Worm (Caenorhabditis elegans) whole organism, L2 larva: Measurements from ENCODE around the gene F08F1.9.

Experiments used
- C34F6.9 ChIP-seq: fragments of 150-350 bp; optimal IDR thresholded peaks from 2 replicates; lab custom pipeline; 2014; ENCODE audit warnings: missing biosample characterization, missing genetic modification characterization
- F13H6.1 ChIP-seq: sonication (generic microtip); optimal IDR thresholded peaks from 2 replicates; lab custom pipeline; 2016; ENCODE audit warnings: missing genetic modification characterization, missing compliant biosample characterization
- R02D3.7 ChIP-seq: fragments of 150-350 bp; optimal IDR thresholded peaks from 2 replicates; lab custom pipeline; 2014; ENCODE audit warnings: missing biosample characterization, missing genetic modification characterization
- Y55F3AM.14 ChIP-seq: fragments of 200-800 bp; sonication (Bioruptor generic); optimal IDR thresholded peaks from 2 replicates; lab custom pipeline; 2018; ENCODE audit warnings: mild to moderate bottlenecking, missing genetic modification characterization, missing compliant biosample characterization
- ZK546.5 ChIP-seq: sonication (generic microtip); optimal IDR thresholded peaks from 2 replicates; lab custom pipeline; 2017; ENCODE audit warnings: missing biosample characterization, missing genetic modification characterization
- alr-1 ChIP-seq: fragments of 150-350 bp; optimal IDR thresholded peaks from 2 replicates; lab custom pipeline; 2014; ENCODE audit warnings: missing biosample characterization, missing genetic modification characterization
- aly-2 ChIP-seq: fragments of 150-350 bp; optimal IDR thresholded peaks from 2 replicates; lab custom pipeline; 2014; ENCODE audit warnings: missing biosample characterization, missing genetic modification characterization
- ama-1 ChIP-seq: fragments of 150-350 bp; optimal IDR thresholded peaks from 2 replicates; lab custom pipeline; 2018; ENCODE audit warnings: inconsistent platforms
- blmp-1 ChIP-seq: sonication (generic microtip); optimal IDR thresholded peaks from 2 replicates; lab custom pipeline; 2017; ENCODE audit warnings: missing genetic modification characterization, mild to moderate bottlenecking, missing compliant biosample characterization, antibody characterized with exemption, moderate library complexity; ENCODE audit not compliant: insufficient read depth
- ceh-16 ChIP-seq: fragments of 150-350 bp; optimal IDR thresholded peaks from 2 replicates; lab custom pipeline; 2014; ENCODE audit warnings: missing biosample characterization, missing genetic modification characterization
- ceh-82 ChIP-seq: fragments of 150-350 bp; optimal IDR thresholded peaks from 2 replicates; lab custom pipeline; 2014; ENCODE audit warnings: missing biosample characterization, missing genetic modification characterization
- crh-2 ChIP-seq: sonication (generic microtip); optimal IDR thresholded peaks from 2 replicates; lab custom pipeline; 2017; ENCODE audit warnings: missing biosample characterization, missing genetic modification characterization
- dmd-4 ChIP-seq: sonication (generic microtip); optimal IDR thresholded peaks from 2 replicates; lab custom pipeline; 2017; ENCODE audit warnings: missing biosample characterization, missing genetic modification characterization
- egl-27 ChIP-seq: sonication (generic microtip); optimal IDR thresholded peaks from 3 replicates; lab custom pipeline; 2017; ENCODE audit warnings: missing biosample characterization, missing genetic modification reagents, missing genetic modification characterization
- elt-1 ChIP-seq: fragments of 150-350 bp; optimal IDR thresholded peaks from 2 replicates; lab custom pipeline; 2014; ENCODE audit warnings: missing biosample characterization, missing genetic modification characterization
- elt-3 ChIP-seq: sonication (generic microtip); optimal IDR thresholded peaks from 2 replicates; lab custom pipeline; 2017; ENCODE audit warnings: missing biosample characterization, missing genetic modification characterization
- fos-1 ChIP-seq: fragments of 150-350 bp; optimal IDR thresholded peaks from 2 replicates; lab custom pipeline; 2014; ENCODE audit warnings: missing biosample characterization, missing genetic modification characterization
- gmeb-1 ChIP-seq: fragments of 150-350 bp; optimal IDR thresholded peaks from 2 replicates; lab custom pipeline; 2014; ENCODE audit warnings: missing biosample characterization, missing genetic modification characterization
- lin-11 ChIP-seq: fragments of 150-350 bp; sonication (generic microtip); optimal IDR thresholded peaks from 2 replicates; lab custom pipeline; 2014; ENCODE audit warnings: missing biosample characterization, missing genetic modification characterization, inconsistent platforms, mixed read lengths
- lin-13 ChIP-seq: fragments of 150-350 bp; optimal IDR thresholded peaks from 2 replicates; lab custom pipeline; 2014; ENCODE audit warnings: missing biosample characterization, missing genetic modification reagents, missing genetic modification characterization
- lin-39 ChIP-seq: fragments of 150-350 bp; optimal IDR thresholded peaks from 2 replicates; lab custom pipeline; 2014; ENCODE audit warnings: missing biosample characterization, missing genetic modification reagents, missing genetic modification characterization
- lsy-2 ChIP-seq, 2 experiments: fragments of 150-350 bp in 1 of 2; sonication (generic microtip) in 1 of 2; optimal IDR thresholded peaks; 2 replicates each; lab custom pipeline; 2014 to 2017; ENCODE audit warnings: missing biosample characterization in 2 of 2, missing genetic modification characterization in 2 of 2
- mab-5 ChIP-seq: fragments of 150-350 bp; optimal IDR thresholded peaks from 2 replicates; lab custom pipeline; 2014; ENCODE audit warnings: missing biosample characterization, missing genetic modification characterization
- mbf-1 ChIP-seq: sonication (generic microtip); optimal IDR thresholded peaks from 2 replicates; lab custom pipeline; 2017; ENCODE audit warnings: missing biosample characterization, missing genetic modification characterization
- mdl-1 ChIP-seq, 2 experiments: fragments of 150-350 bp in 1 of 2; sonication (generic microtip) in 1 of 2; optimal IDR thresholded peaks; 2 replicates each; lab custom pipeline; 2017; ENCODE audit warnings: missing biosample characterization in 2 of 2, missing genetic modification characterization in 2 of 2
- nhr-10 ChIP-seq: sonication (generic microtip); optimal IDR thresholded peaks from 2 replicates; lab custom pipeline; 2017; ENCODE audit warnings: missing biosample characterization, missing genetic modification characterization
- nhr-11 ChIP-seq: fragments of 150-350 bp; optimal IDR thresholded peaks from 2 replicates; lab custom pipeline; 2014; ENCODE audit warnings: missing biosample characterization, missing genetic modification characterization
- nhr-12 ChIP-seq: fragments of 150-350 bp; optimal IDR thresholded peaks from 2 replicates; lab custom pipeline; 2014; ENCODE audit warnings: missing biosample characterization, missing genetic modification characterization
- nhr-129 ChIP-seq: fragments of 150-350 bp; optimal IDR thresholded peaks from 2 replicates; lab custom pipeline; 2014; ENCODE audit warnings: missing biosample characterization, missing genetic modification characterization
- nhr-21 ChIP-seq: fragments of 150-350 bp; optimal IDR thresholded peaks from 2 replicates; lab custom pipeline; 2014; ENCODE audit warnings: missing biosample characterization, missing genetic modification characterization
- nhr-23 ChIP-seq: fragments of 150-350 bp; optimal IDR thresholded peaks from 2 replicates; lab custom pipeline; 2014; ENCODE audit warnings: missing biosample characterization, missing genetic modification reagents, missing genetic modification characterization
- nhr-237 ChIP-seq: fragments of 150-350 bp; optimal IDR thresholded peaks from 2 replicates; lab custom pipeline; 2014; ENCODE audit warnings: missing biosample characterization, missing genetic modification characterization
- nhr-25 ChIP-seq: fragments of 150-350 bp; sonication (generic microtip); optimal IDR thresholded peaks from 3 replicates; lab custom pipeline; 2014; ENCODE audit warnings: missing biosample characterization, missing genetic modification characterization
- nhr-6 ChIP-seq: fragments of 150-350 bp; optimal IDR thresholded peaks from 2 replicates; lab custom pipeline; 2014; ENCODE audit warnings: missing biosample characterization, missing genetic modification characterization
- nhr-77 ChIP-seq: fragments of 150-350 bp; optimal IDR thresholded peaks from 2 replicates; lab custom pipeline; 2014; ENCODE audit warnings: missing biosample characterization, missing genetic modification characterization
- peb-1 ChIP-seq: fragments of 150-350 bp; optimal IDR thresholded peaks from 2 replicates; lab custom pipeline; 2014; ENCODE audit warnings: missing biosample characterization, missing genetic modification characterization
- sem-4 ChIP-seq: fragments of 150-350 bp; optimal IDR thresholded peaks from 2 replicates; lab custom pipeline; 2014; ENCODE audit warnings: missing biosample characterization, missing genetic modification reagents, missing genetic modification characterization
- skn-1 ChIP-seq: sonication (generic microtip); optimal IDR thresholded peaks from 2 replicates; lab custom pipeline; 2017; ENCODE audit warnings: missing biosample characterization, missing genetic modification characterization
- sma-3 ChIP-seq: sonication (generic microtip); optimal IDR thresholded peaks from 2 replicates; lab custom pipeline; 2016; ENCODE audit warnings: missing genetic modification reagents, missing genetic modification characterization, missing compliant biosample characterization
- sma-9 ChIP-seq, 2 experiments: fragments of 150-350 bp in 1 of 2; sonication (generic microtip) in 1 of 2; optimal IDR thresholded peaks; 2 replicates each; lab custom pipeline; 2014 to 2016; ENCODE audit warnings: missing genetic modification characterization in 2 of 2, mild to moderate bottlenecking in 1 of 2, missing biosample characterization in 1 of 2, missing compliant biosample characterization in 1 of 2, missing genetic modification reagents in 1 of 2, moderate library complexity in 1 of 2
- snpc-4 ChIP-seq: fragments of 150-350 bp; optimal IDR thresholded peaks from 2 replicates; lab custom pipeline; 2014; ENCODE audit warnings: missing biosample characterization, missing genetic modification characterization
- unc-39 ChIP-seq: fragments of 150-350 bp; optimal IDR thresholded peaks from 2 replicates; lab custom pipeline; 2014; ENCODE audit warnings: missing biosample characterization, missing genetic modification characterization
- unc-55 ChIP-seq: fragments of 150-350 bp; sonication (generic microtip); optimal IDR thresholded peaks from 3 replicates; lab custom pipeline; 2014; ENCODE audit warnings: missing biosample characterization, missing genetic modification reagents, missing genetic modification characterization
- unc-62 ChIP-seq: fragments of 150-350 bp; optimal IDR thresholded peaks from 2 replicates; lab custom pipeline; 2014; ENCODE audit warnings: missing biosample characterization, missing genetic modification reagents, missing genetic modification characterization
- zag-1 ChIP-seq: fragments of 150-350 bp; optimal IDR thresholded peaks from 2 replicates; lab custom pipeline; 2014; ENCODE audit warnings: missing biosample characterization, missing genetic modification characterization
- ztf-1 ChIP-seq: fragments of 200-800 bp; sonication (Bioruptor generic); conservative IDR thresholded peaks from 2 replicates; pipeline ENCODE4 v1.3.6; 2022; ENCODE audit warnings: missing genetic modification characterization, missing compliant biosample characterization
- ztf-11 ChIP-seq: sonication (generic microtip); optimal IDR thresholded peaks from 2 replicates; lab custom pipeline; 2017; ENCODE audit warnings: missing biosample characterization, missing genetic modification characterization
- ztf-4 ChIP-seq: fragments of 150-350 bp; optimal IDR thresholded peaks from 2 replicates; lab custom pipeline; 2014; ENCODE audit warnings: missing biosample characterization, missing genetic modification characterization

F08F1.9 gene

DNA sequence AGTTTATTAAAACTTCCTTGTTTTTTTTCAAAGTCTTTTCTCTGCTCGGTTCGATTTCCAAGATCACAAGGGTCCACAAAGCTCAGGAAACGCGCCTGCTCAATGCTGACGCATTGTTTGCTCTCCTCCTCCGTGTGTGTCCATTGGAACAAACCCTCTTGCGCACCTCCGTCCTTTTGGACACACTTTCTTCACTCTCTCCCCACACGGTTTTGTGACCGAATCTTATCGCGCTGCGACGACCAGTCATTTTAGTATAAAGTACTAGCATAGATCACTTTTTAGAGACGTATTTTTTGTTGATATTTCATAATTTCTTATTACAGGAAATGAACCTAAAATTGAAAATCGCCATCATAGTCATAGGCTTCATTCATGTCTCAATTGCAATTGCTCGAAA is 42.4 kb downstream of the F08F1.9 start:
- no peak for TF ChIP-seq snpc-4 (tag; lab: Kevin White, UChicago)
- peak; percentile 84 for TF ChIP-seq sma-9 (GFP tag; optimal IDR thresholded peaks at IDR 0.05; lab: Kevin White, UChicago)
- TF ChIP-seq sma-9 (tag; optimal IDR thresholded peaks at IDR 0.05; lab: Kevin White, UChicago) = no peak
- peak; percentile 33 for TF ChIP-seq mab-5 (tag; lab: Kevin White, UChicago)
- TF ChIP-seq nhr-23 (tag; lab: Kevin White, UChicago) = no peak
- TF ChIP-seq mdl-1 (tag; optimal IDR thresholded peaks at IDR 0.05; lab: Kevin White, UChicago) = peak in 1 of 2 experiments; percentile 19
- TF ChIP-seq zag-1 (tag; lab: Kevin White, UChicago) = peak; percentile 11
- no peak for TF ChIP-seq unc-62 (GFP tag; lab: Kevin White, UChicago)
- TF ChIP-seq lin-13 (GFP tag; lab: Kevin White, UChicago) = peak; percentile 74
- TF ChIP-seq C34F6.9 = peak; percentile 80
- TF ChIP-seq blmp-1 (tag; lab: Kevin White, UChicago) = no peak
- TF ChIP-seq nhr-6 (tag; lab: Kevin White, UChicago) = peak; percentile 36
- peak; percentile 67 for TF ChIP-seq crh-2 (tag; lab: Kevin White, UChicago)
- TF ChIP-seq R02D3.7 (tag; lab: Kevin White, UChicago) = no peak
- TF ChIP-seq ztf-11 (tag; lab: Kevin White, UChicago) = no peak
- TF ChIP-seq ceh-16 (tag; lab: Kevin White, UChicago) = no peak
- no peak for TF ChIP-seq nhr-12 (tag; lab: Kevin White, UChicago)
- no peak for TF ChIP-seq ztf-1
- TF ChIP-seq alr-1 (tag; lab: Kevin White, UChicago) = no peak
- TF ChIP-seq mbf-1 (tag; lab: Kevin White, UChicago) = no peak
- TF ChIP-seq unc-55 (GFP tag; lab: Kevin White, UChicago) = peak; percentile 88
- TF ChIP-seq peb-1 (tag; lab: Kevin White, UChicago) = no peak
- TF ChIP-seq gmeb-1 (tag; lab: Kevin White, UChicago) = peak; percentile 77
- TF ChIP-seq dmd-4 (tag; lab: Kevin White, UChicago) = no peak
- TF ChIP-seq nhr-10 = peak; percentile 34
- peak; percentile 0 for TF ChIP-seq ceh-82
- TF ChIP-seq ztf-4 = no peak
- peak; percentile 86 for TF ChIP-seq fos-1 (tag; lab: Kevin White, UChicago)
- no peak for TF ChIP-seq ZK546.5
- TF ChIP-seq nhr-77 (tag; lab: Kevin White, UChicago) = no peak
- TF ChIP-seq F13H6.1 = peak; percentile 85
- TF ChIP-seq skn-1 (tag; lab: Kevin White, UChicago) = no peak
- TF ChIP-seq aly-2 = no peak
- no peak for TF ChIP-seq Y55F3AM.14 (GFP tag; lab: Kevin White, UChicago)
- TF ChIP-seq ama-1 (lab: Kevin White, UChicago) = no peak
- TF ChIP-seq nhr-129 (tag; lab: Kevin White, UChicago) = peak; percentile 80
- no peak for TF ChIP-seq lin-39 (tag; lab: Kevin White, UChicago)
- no peak for TF ChIP-seq elt-1 (tag; lab: Kevin White, UChicago)
- TF ChIP-seq unc-39 (tag; lab: Kevin White, UChicago) = no peak
- peak; percentile 60 for TF ChIP-seq sem-4 (tag; lab: Kevin White, UChicago)
- TF ChIP-seq nhr-25 (tag; lab: Kevin White, UChicago) = no peak
- peak; percentile 64 for TF ChIP-seq lin-11
- TF ChIP-seq nhr-11 (tag; lab: Kevin White, UChicago) = no peak
- TF ChIP-seq nhr-237 = no peak
- TF ChIP-seq lsy-2 (tag; optimal IDR thresholded peaks at IDR 0.05; lab: Kevin White, UChicago) = peak; percentile 63 to 83
- TF ChIP-seq nhr-21 (tag; lab: Kevin White, UChicago) = peak; percentile 27
- peak; percentile 53 for TF ChIP-seq sma-3 (GFP tag; lab: Kevin White, UChicago)
- TF ChIP-seq egl-27 (tag; lab: Kevin White, UChicago) = peak; percentile 78
- no peak for TF ChIP-seq elt-3 (tag; lab: Kevin White, UChicago)
